Fruit fly (Drosophila melanogaster) whole organism, embryonic: ENCODE data around the gene CG34135.

Experiments
- CG12071 ChIP-seq: fragments of 200-800 bp; sonication (Bioruptor generic); optimal IDR thresholded peaks from 3 replicates; lab custom pipeline; 2018; ENCODE audit warnings: missing biosample characterization, mild to moderate bottlenecking, missing genetic modification characterization
- CG12299 ChIP-seq: fragments of 200-800 bp; sonication (Bioruptor generic); optimal IDR thresholded peaks from 2 replicates; lab custom pipeline; 2018; ENCODE audit warnings: missing biosample characterization, mild to moderate bottlenecking, missing genetic modification characterization
- CG1832 ChIP-seq: fragments of 200-800 bp; sonication (Bioruptor generic); optimal IDR thresholded peaks from 2 replicates; lab custom pipeline; 2017; ENCODE audit warnings: missing biosample characterization, mild to moderate bottlenecking, missing genetic modification characterization, inconsistent platforms
- Elba2 ChIP-seq: fragments of 200-800 bp; sonication (Bioruptor generic); optimal IDR thresholded peaks from 3 replicates; lab custom pipeline; 2016; ENCODE audit warnings: missing biosample characterization, missing genetic modification characterization
- Fer3 ChIP-seq: fragments of 200-800 bp; sonication (Bioruptor generic); optimal IDR thresholded peaks from 2 replicates; lab custom pipeline; 2018; ENCODE audit warnings: missing biosample characterization, mild to moderate bottlenecking, missing genetic modification characterization, moderate library complexity
- Lim3 ChIP-seq: fragments of 200-800 bp; sonication (Bioruptor generic); IDR thresholded peaks from 2 replicates; pipeline ENCODE4 v1.3.6; 2022; ENCODE audit warnings: missing biosample characterization, missing genetic modification characterization
- cwo ChIP-seq: fragments of 200-800 bp; sonication (Bioruptor generic); optimal IDR thresholded peaks from 3 replicates; lab custom pipeline; 2017; ENCODE audit warnings: missing biosample characterization, missing genetic modification characterization, mild to moderate bottlenecking, moderate library complexity, missing genetic modification reagents
- exex ChIP-seq: fragments of 200-800 bp; sonication (Bioruptor generic); optimal IDR thresholded peaks from 4 replicates; lab custom pipeline; 2018; ENCODE audit warnings: missing biosample characterization, mild to moderate bottlenecking, missing genetic modification characterization, moderate library complexity
- gsb-n ChIP-seq: fragments of 200-800 bp; sonication (Bioruptor generic); optimal IDR thresholded peaks from 3 replicates; lab custom pipeline; 2018; ENCODE audit warnings: missing biosample characterization, mild to moderate bottlenecking, missing genetic modification characterization
- unpg ChIP-seq: fragments of 200-800 bp; sonication (Bioruptor generic); optimal IDR thresholded peaks from 3 replicates; lab custom pipeline; 2018; ENCODE audit warnings: missing biosample characterization, mild to moderate bottlenecking, missing genetic modification characterization, moderate library complexity

- TF ChIP-seq Fer3, result no peak
- TF ChIP-seq CG12299 (tag; lab: Kevin White, UChicago), result no peak
- no peak for TF ChIP-seq Elba2 (GFP tag; lab: Kevin White, UChicago)
- TF ChIP-seq exex (tag; lab: Kevin White, UChicago), result no peak
- TF ChIP-seq unpg (GFP tag; lab: Kevin White, UChicago), result no peak
- no peak for TF ChIP-seq Lim3 (GFP tag; lab: Robert Waterston, UW)
- no peak for TF ChIP-seq cwo
- TF ChIP-seq gsb-n, result no peak
- no peak for TF ChIP-seq CG1832
- no peak for TF ChIP-seq CG12071 (GFP tag; lab: Kevin White, UChicago)
These were observed 38.6 kb upstream of the CG34135 start for dm6 chr3R:8806638-8807037.
